Worm (Caenorhabditis elegans): Measurements from ENCODE around the gene T13C2.7.

DNA sequence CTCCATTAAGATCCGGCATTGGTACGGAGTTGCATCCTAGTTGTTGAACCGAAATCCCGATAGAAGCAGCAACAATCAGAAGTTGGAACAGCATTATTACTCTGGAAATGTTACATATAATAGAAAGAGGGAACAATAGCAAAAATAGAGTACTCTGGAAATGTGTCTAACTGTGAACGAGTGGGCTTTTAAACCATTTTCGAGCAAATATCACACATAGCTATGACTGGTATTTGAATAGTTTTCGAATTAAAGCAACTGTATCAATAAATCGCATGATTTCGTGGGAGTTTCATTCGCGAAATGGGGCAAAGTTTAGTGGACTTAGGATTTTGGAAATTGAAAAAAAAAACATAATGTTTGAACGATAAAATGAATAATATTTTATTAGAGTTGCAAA lies 29.8 kb upstream of the T13C2.7 start, which contains the start of gene F41G3.10:
- TF ChIP-seq nhr-12 (tag; optimal IDR thresholded peaks at IDR 0.05): no peak
- no peak for TF ChIP-seq nhr-76 (tag; optimal IDR thresholded peaks at IDR 0.05)
- no peak for TF ChIP-seq elt-3 (tag; optimal IDR thresholded peaks at IDR 0.05)
- no peak for TF ChIP-seq hlh-1 (tag; optimal IDR thresholded peaks at IDR 0.05)
- no peak for TF ChIP-seq ztf-11 (tag; optimal IDR thresholded peaks at IDR 0.05)

Data from whole organism, mixed stage, embryonic.